Fruit fly (Drosophila melanogaster) whole organism, embryonic: ENCODE measurements around the gene Ptth.

Experiments used
- Abd-B ChIP-seq: fragments of 200-800 bp; sonication (Bioruptor generic); optimal IDR thresholded peaks from 2 replicates; lab custom pipeline; 2018; ENCODE audit warnings: missing biosample characterization, mild to moderate bottlenecking, missing genetic modification characterization, moderate library complexity
- Bteb2 ChIP-seq: fragments of 200-800 bp; sonication (Bioruptor generic); optimal IDR thresholded peaks from 2 replicates; lab custom pipeline; 2016; ENCODE audit warnings: missing biosample characterization, missing genetic modification characterization
- CG1024 ChIP-seq: fragments of 200-800 bp; sonication (Bioruptor generic); IDR thresholded peaks from 2 replicates; pipeline ENCODE4 v1.3.6; 2022; ENCODE audit warnings: missing biosample characterization, missing genetic modification characterization
- CG10462 ChIP-seq: fragments of 200-800 bp; sonication (Bioruptor generic); optimal IDR thresholded peaks from 2 replicates; lab custom pipeline; 2016; ENCODE audit warnings: missing biosample characterization, missing genetic modification characterization
- CG11247 ChIP-seq: fragments of 200-800 bp; sonication (Bioruptor generic); IDR thresholded peaks from 2 replicates; pipeline ENCODE4 v1.3.6; 2022; ENCODE audit warnings: missing biosample characterization, missing genetic modification characterization
- CG15011 ChIP-seq: fragments of 200-800 bp; sonication (Bioruptor generic); optimal IDR thresholded peaks from 3 replicates; lab custom pipeline; 2018; ENCODE audit warnings: missing biosample characterization, mild to moderate bottlenecking, missing genetic modification characterization
- CG15073 ChIP-seq: fragments of 200-800 bp; sonication (Bioruptor generic); optimal IDR thresholded peaks from 2 replicates; lab custom pipeline; 2016; ENCODE audit warnings: missing biosample characterization, missing genetic modification characterization
- CG17186 ChIP-seq: fragments of 200-800 bp; sonication (Bioruptor generic); optimal IDR thresholded peaks from 3 replicates; lab custom pipeline; 2017; ENCODE audit warnings: missing biosample characterization, missing genetic modification reagents, missing genetic modification characterization
- CG17568 ChIP-seq: fragments of 200-800 bp; sonication (Bioruptor generic); optimal IDR thresholded peaks from 2 replicates; lab custom pipeline; 2018; ENCODE audit warnings: missing biosample characterization, mild to moderate bottlenecking, missing genetic modification characterization, moderate library complexity
- CG17912 ChIP-seq: fragments of 200-800 bp; sonication (Bioruptor generic); optimal IDR thresholded peaks from 2 replicates; lab custom pipeline; 2018; ENCODE audit warnings: missing biosample characterization, mild to moderate bottlenecking, missing genetic modification characterization
- CG2712 ChIP-seq: fragments of 200-800 bp; optimal IDR thresholded peaks from 3 replicates; lab custom pipeline; 2019; ENCODE audit warnings: missing biosample characterization, mild to moderate bottlenecking, missing genetic modification characterization, moderate library complexity
- CG2875 ChIP-seq: fragments of 200-800 bp; sonication (Bioruptor generic); optimal IDR thresholded peaks from 2 replicates; lab custom pipeline; 2017; ENCODE audit warnings: missing biosample characterization, mild to moderate bottlenecking, missing genetic modification characterization, missing genetic modification reagents
- CG30020 ChIP-seq: fragments of 200-800 bp; optimal IDR thresholded peaks from 2 replicates; lab custom pipeline; 2019; ENCODE audit warnings: missing biosample characterization, mild to moderate bottlenecking, missing genetic modification characterization, moderate library complexity
- CG33557 ChIP-seq: fragments of 200-800 bp; sonication (Bioruptor generic); optimal IDR thresholded peaks from 2 replicates; lab custom pipeline; 2019; ENCODE audit warnings: missing biosample characterization, mild to moderate bottlenecking, missing genetic modification characterization, moderate library complexity
- CG4282 ChIP-seq: fragments of 200-800 bp; sonication (Bioruptor generic); optimal IDR thresholded peaks from 2 replicates; lab custom pipeline; 2016; ENCODE audit warnings: missing biosample characterization, missing genetic modification characterization
- CG4707 ChIP-seq: fragments of 200-800 bp; sonication (Bioruptor generic); optimal IDR thresholded peaks from 2 replicates; lab custom pipeline; 2018; ENCODE audit warnings: missing biosample characterization, mild to moderate bottlenecking, missing genetic modification characterization, moderate library complexity
- CG7556 ChIP-seq: fragments of 200-800 bp; sonication (Bioruptor generic); optimal IDR thresholded peaks from 2 replicates; lab custom pipeline; 2017; ENCODE audit warnings: missing biosample characterization, mild to moderate bottlenecking, missing genetic modification characterization
- CG8089 ChIP-seq: fragments of 200-800 bp; sonication (Bioruptor generic); optimal IDR thresholded peaks from 3 replicates; lab custom pipeline; 2016; ENCODE audit warnings: missing biosample characterization, missing genetic modification characterization
- CG8281 ChIP-seq: fragments of 200-800 bp; sonication (Bioruptor generic); optimal IDR thresholded peaks from 2 replicates; lab custom pipeline; 2018; ENCODE audit warnings: missing biosample characterization, mild to moderate bottlenecking, missing genetic modification characterization, moderate library complexity
- CG8359 ChIP-seq: fragments of 200-800 bp; sonication (Bioruptor generic); optimal IDR thresholded peaks from 2 replicates; lab custom pipeline; 2017; ENCODE audit warnings: missing biosample characterization, mild to moderate bottlenecking, missing genetic modification characterization, borderline replicate concordance
- CG9215 ChIP-seq: fragments of 200-800 bp; sonication (Bioruptor generic); IDR thresholded peaks from 2 replicates; pipeline ENCODE4 v1.3.6; 2022; ENCODE audit warnings: missing biosample characterization, missing genetic modification characterization
- Chrac-16 ChIP-seq: fragments of 200-800 bp; sonication (Bioruptor generic); optimal IDR thresholded peaks from 3 replicates; lab custom pipeline; 2016; ENCODE audit warnings: missing biosample characterization, missing genetic modification characterization
- Dek ChIP-seq: fragments of 200-800 bp; sonication (Bioruptor generic); optimal IDR thresholded peaks from 3 replicates; lab custom pipeline; 2019; ENCODE audit warnings: missing biosample characterization, mild to moderate bottlenecking, missing genetic modification characterization, moderate library complexity
- Dip3 ChIP-seq: fragments of 200-800 bp; sonication (Bioruptor generic); optimal IDR thresholded peaks from 3 replicates; lab custom pipeline; 2016; ENCODE audit warnings: missing biosample characterization, missing genetic modification characterization
- Drgx ChIP-seq: fragments of 200-800 bp; sonication (Bioruptor generic); IDR thresholded peaks from 2 replicates; pipeline ENCODE4 v1.3.6; 2022; ENCODE audit warnings: missing biosample characterization, missing genetic modification characterization
- Ets65A ChIP-seq: fragments of 200-800 bp; sonication (Bioruptor generic); peaks from one replicate; lab custom pipeline; 2016; ENCODE audit warnings: missing biosample characterization, missing genetic modification characterization
- Lim3 ChIP-seq: fragments of 200-800 bp; sonication (Bioruptor generic); IDR thresholded peaks from 2 replicates; pipeline ENCODE4 v1.3.6; 2022; ENCODE audit warnings: missing biosample characterization, missing genetic modification characterization
- Lpt ChIP-seq: fragments of >200 bp; optimal IDR thresholded peaks from 2 replicates; lab custom pipeline; 2018; ENCODE audit warnings: missing biosample characterization, missing genetic modification characterization
- Neu2 ChIP-seq: fragments of 200-800 bp; sonication (Bioruptor generic); optimal IDR thresholded peaks from 3 replicates; lab custom pipeline; 2016; ENCODE audit warnings: missing biosample characterization, missing genetic modification characterization, borderline replicate concordance
- Sry-δ ChIP-seq: fragments of 200-800 bp; sonication (Bioruptor generic); optimal IDR thresholded peaks from 2 replicates; lab custom pipeline; 2016; ENCODE audit warnings: missing biosample characterization, missing genetic modification characterization
- abd-A ChIP-seq: fragments of 200-800 bp; sonication (Bioruptor generic); optimal IDR thresholded peaks from 3 replicates; lab custom pipeline; 2019; ENCODE audit warnings: missing biosample characterization, mild to moderate bottlenecking, missing genetic modification characterization, moderate library complexity
- ac ChIP-seq: fragments of 200-800 bp; sonication (Bioruptor generic); optimal IDR thresholded peaks from 3 replicates; lab custom pipeline; 2017; ENCODE audit warnings: missing biosample characterization, mild to moderate bottlenecking, missing genetic modification characterization
- ase ChIP-seq: fragments of 200-800 bp; sonication (Bioruptor generic); IDR thresholded peaks from 3 replicates; pipeline ENCODE4 v1.3.6; 2022; ENCODE audit warnings: missing biosample characterization, missing genetic modification characterization
- bbx ChIP-seq: fragments of 200-800 bp; sonication (Bioruptor generic); IDR thresholded peaks from 2 replicates; pipeline ENCODE4 v1.3.6; 2022; ENCODE audit warnings: missing biosample characterization, missing genetic modification characterization; ENCODE audit not compliant: partially characterized antibody
- chif ChIP-seq, 2 experiments: fragments of 200-800 bp; sonication (Bioruptor generic); optimal IDR thresholded peaks; 3 replicates each; lab custom pipeline; 2016; ENCODE audit warnings: missing biosample characterization in 2 of 2, missing genetic modification characterization in 2 of 2
- corto ChIP-seq: fragments of 200-800 bp; sonication (Bioruptor generic); optimal IDR thresholded peaks from 2 replicates; lab custom pipeline; 2016; ENCODE audit warnings: missing biosample characterization, mild to moderate bottlenecking, missing genetic modification characterization, moderate library complexity
- ems ChIP-seq: fragments of 200-800 bp; sonication (Bioruptor generic); optimal IDR thresholded peaks from 3 replicates; lab custom pipeline; 2016; ENCODE audit warnings: missing biosample characterization, missing genetic modification characterization
- eve ChIP-seq, 2 experiments: fragments of >200 bp; optimal IDR thresholded peaks; 2 replicates each; lab custom pipeline; 2017; ENCODE audit warnings: missing biosample characterization in 2 of 2, missing genetic modification characterization in 2 of 2
- ewg ChIP-seq: fragments of 200-800 bp; sonication (Bioruptor generic); optimal IDR thresholded peaks from 3 replicates; lab custom pipeline; 2017; ENCODE audit warnings: mild to moderate bottlenecking, missing biosample characterization, missing genetic modification reagents, missing genetic modification characterization
- fd102C ChIP-seq: fragments of 200-800 bp; sonication (Bioruptor generic); optimal IDR thresholded peaks from 2 replicates; lab custom pipeline; 2018; ENCODE audit warnings: missing biosample characterization, mild to moderate bottlenecking, missing genetic modification characterization, moderate library complexity
- fd64A ChIP-seq: fragments of 200-800 bp; sonication (Bioruptor generic); optimal IDR thresholded peaks from 3 replicates; lab custom pipeline; 2018; ENCODE audit warnings: missing biosample characterization, mild to moderate bottlenecking, missing genetic modification characterization
- grau ChIP-seq: fragments of 200-800 bp; optimal IDR thresholded peaks from 3 replicates; lab custom pipeline; 2019; ENCODE audit warnings: missing biosample characterization, mild to moderate bottlenecking, missing genetic modification characterization, moderate library complexity
- h ChIP-seq: fragments of >200 bp; optimal IDR thresholded peaks from 2 replicates; lab custom pipeline; 2017
- klu ChIP-seq: fragments of 200-800 bp; sonication (Bioruptor generic); IDR thresholded peaks from 2 replicates; pipeline ENCODE4 v1.3.6; 2022; ENCODE audit warnings: missing biosample characterization, missing genetic modification characterization
- nerfin-1 ChIP-seq: fragments of 200-800 bp; sonication (Bioruptor generic); optimal IDR thresholded peaks from 3 replicates; lab custom pipeline; 2019; ENCODE audit warnings: missing biosample characterization, mild to moderate bottlenecking, missing genetic modification characterization, moderate library complexity
- org-1 ChIP-seq: fragments of 200-800 bp; sonication (Bioruptor generic); optimal IDR thresholded peaks from 2 replicates; lab custom pipeline; 2017; ENCODE audit warnings: missing biosample characterization, missing genetic modification characterization
- rib ChIP-seq: fragments of 200-800 bp; sonication (Bioruptor generic); IDR thresholded peaks from 2 replicates; pipeline ENCODE4 v1.3.6; 2022; ENCODE audit warnings: missing biosample characterization, missing genetic modification characterization
- sc ChIP-seq, 3 experiments: fragments of >200 bp in 2 of 3; fragments of 200-800 bp in 1 of 3; sonication (Bioruptor generic) in 1 of 3; optimal IDR thresholded peaks; 2 replicates in 2 of 3; 3 replicates in 1 of 3; lab custom pipeline; 2017; ENCODE audit warnings: mild to moderate bottlenecking in 1 of 3, missing biosample characterization in 1 of 3, missing genetic modification characterization in 1 of 3, missing genetic modification reagents in 1 of 3
- seq ChIP-seq: fragments of 200-800 bp; sonication (Bioruptor generic); IDR thresholded peaks from 2 replicates; pipeline ENCODE4 v1.3.6; 2022; ENCODE audit warnings: missing biosample characterization, missing genetic modification characterization
- tna ChIP-seq: fragments of 200-800 bp; sonication (Bioruptor generic); IDR thresholded peaks from 2 replicates; pipeline ENCODE4 v1.3.6; 2022; ENCODE audit warnings: missing biosample characterization, missing genetic modification characterization; ENCODE audit not compliant: partially characterized antibody
- twi ChIP-seq: fragments of 200-800 bp; optimal IDR thresholded peaks from 2 replicates; lab custom pipeline; 2019; ENCODE audit warnings: missing biosample characterization, mild to moderate bottlenecking, missing genetic modification characterization, moderate library complexity

Ptth gene

dm6 chr2L:526924-527307 is 49.8 kb downstream of the Ptth start (continued):
- TF ChIP-seq h (lab: Kevin White, UChicago) (no peak), CG15073 (GFP tag; lab: Kevin White, UChicago) (no peak), ewg (GFP tag; lab: Kevin White, UChicago) (no peak), CG17912 (no peak), CG8089 (GFP tag; lab: Kevin White, UChicago) (no peak), org-1 (no peak), CG4707 (GFP tag; lab: Kevin White, UChicago) (no peak), rib (no peak), Chrac-16 (no peak), corto (no peak), nerfin-1 (no peak), CG17186 (GFP tag; lab: Kevin White, UChicago) (no peak), CG7556 (GFP tag; lab: Kevin White, UChicago) (no peak), CG8359 (GFP tag; lab: Kevin White, UChicago) (no peak), CG30020 (tag; lab: Kevin White, UChicago) (no peak), klu (no peak), CG2712 (tag; lab: Kevin White, UChicago) (no peak), CG17568 (GFP tag; lab: Kevin White, UChicago) (no peak), grau (no peak), CG2875 (no peak), twi (tag; lab: Kevin White, UChicago) (no peak), CG15011 (no peak), ac (GFP tag; lab: Kevin White, UChicago) (no peak), CG9215 (no peak), CG11247 (GFP tag; lab: Robert Waterston, UW) (no peak)

- no peak for TF ChIP-seq nerfin-1
- no peak for TF ChIP-seq Dip3 (GFP tag; lab: Kevin White, UChicago)
- TF ChIP-seq CG8281 (tag; lab: Kevin White, UChicago), result no peak
- no peak for TF ChIP-seq Abd-B (GFP tag; lab: Kevin White, UChicago)
- TF ChIP-seq fd102C (GFP tag; lab: Kevin White, UChicago), result no peak
- no peak for TF ChIP-seq CG2875
- TF ChIP-seq abd-A, result peak; percentile 44
- TF ChIP-seq bbx, result no peak
- TF ChIP-seq CG4282 (GFP tag; lab: Kevin White, UChicago), result no peak
- no peak for TF ChIP-seq Dek (tag; lab: Kevin White, UChicago)
- no peak for TF ChIP-seq sc (optimal IDR thresholded peaks at IDR 0.05; lab: Kevin White, UChicago)
- no peak for TF ChIP-seq sc (GFP tag; optimal IDR thresholded peaks at IDR 0.05; lab: Kevin White, UChicago)
- TF ChIP-seq Lim3, result no peak
- TF ChIP-seq chif (GFP tag; optimal IDR thresholded peaks at IDR 0.05; lab: Kevin White, UChicago), result no peak
- TF ChIP-seq tna (GFP tag; lab: Robert Waterston, UW), result no peak
- TF ChIP-seq Drgx (GFP tag; lab: Robert Waterston, UW), result no peak
- no peak for TF ChIP-seq ase
- TF ChIP-seq Sry-δ, result no peak
- peak; percentile 18 for TF ChIP-seq grau
- no peak for TF ChIP-seq seq
- no peak for TF ChIP-seq CG33557
- TF ChIP-seq Bteb2 (GFP tag; lab: Kevin White, UChicago), result no peak
- TF ChIP-seq Neu2 (GFP tag; lab: Kevin White, UChicago), result no peak
- TF ChIP-seq CG10462 (GFP tag; lab: Kevin White, UChicago), result no peak
- TF ChIP-seq ems, result no peak
- TF ChIP-seq Ets65A, result peak; percentile 35
- no peak for TF ChIP-seq eve (GFP tag; optimal IDR thresholded peaks at IDR 0.05; lab: Kevin White, UChicago)
- TF ChIP-seq fd64A (GFP tag; lab: Kevin White, UChicago), result no peak
- no peak for TF ChIP-seq Lpt (GFP tag; lab: Kevin White, UChicago)
- no peak for TF ChIP-seq CG1024 (GFP tag; lab: Robert Waterston, UW)
These were observed 50.3 kb downstream of the Ptth start for dm6 chr2L:526192-526923.
